Fruit fly (Drosophila melanogaster) whole organism, prepupa: ENCODE data around the gene CG10803.

Experiments used
- CG34406 ChIP-seq: fragments of 200-800 bp; sonication (Bioruptor generic); optimal IDR thresholded peaks from 3 replicates; lab custom pipeline; 2016; ENCODE audit warnings: missing biosample characterization, missing genetic modification characterization
- CG6163 ChIP-seq: fragments of 200-800 bp; sonication (Bioruptor generic); IDR thresholded peaks from 3 replicates; pipeline ENCODE4 v1.3.6; 2022; ENCODE audit warnings: missing biosample characterization, missing genetic modification characterization
- CG6792 ChIP-seq: fragments of 200-800 bp; sonication (Bioruptor generic); optimal IDR thresholded peaks from 3 replicates; lab custom pipeline; 2016; ENCODE audit warnings: missing biosample characterization, missing genetic modification characterization
- Gug ChIP-seq: fragments of 200-800 bp; sonication (Bioruptor generic); IDR thresholded peaks from 2 replicates; pipeline ENCODE4 v1.3.6; 2022; ENCODE audit warnings: missing biosample characterization, missing genetic modification characterization
- Lpt ChIP-seq: fragments of 200-800 bp; sonication (Bioruptor generic); optimal IDR thresholded peaks from 3 replicates; lab custom pipeline; 2016; ENCODE audit warnings: missing biosample characterization, missing genetic modification characterization
- Smox ChIP-seq: fragments of 200-800 bp; sonication (Bioruptor generic); optimal IDR thresholded peaks from 3 replicates; lab custom pipeline; 2016; ENCODE audit warnings: missing biosample characterization, missing genetic modification characterization
- Sox102F ChIP-seq: fragments of 200-800 bp; sonication (Bioruptor generic); optimal IDR thresholded peaks from 2 replicates; lab custom pipeline; 2016; ENCODE audit warnings: missing biosample characterization, mild to moderate bottlenecking, missing genetic modification characterization
- dac ChIP-seq: fragments of 200-800 bp; sonication (Bioruptor generic); optimal IDR thresholded peaks from 2 replicates; lab custom pipeline; 2017; ENCODE audit warnings: missing biosample characterization, mild to moderate bottlenecking, missing genetic modification characterization
- dsx ChIP-seq: fragments of 200-800 bp; optimal IDR thresholded peaks from 3 replicates; lab custom pipeline; 2019; ENCODE audit warnings: missing biosample characterization, mild to moderate bottlenecking, missing genetic modification characterization, moderate library complexity; ENCODE audit not compliant: poor library complexity, severe bottlenecking
- esn ChIP-seq: fragments of 200-800 bp; sonication (Bioruptor generic); optimal IDR thresholded peaks from 2 replicates; lab custom pipeline; 2016; ENCODE audit warnings: missing biosample characterization, mild to moderate bottlenecking, missing genetic modification characterization, moderate library complexity
- spab ChIP-seq: fragments of 200-800 bp; sonication (Bioruptor generic); optimal IDR thresholded peaks from 2 replicates; lab custom pipeline; 2017; ENCODE audit warnings: missing biosample characterization, mild to moderate bottlenecking, missing genetic modification characterization, missing genetic modification reagents
- ss ChIP-seq, 2 experiments: fragments of 200-800 bp; sonication (Bioruptor generic); optimal IDR thresholded peaks; 2 replicates in 1 of 2; 3 replicates in 1 of 2; lab custom pipeline; 2017 to 2018; ENCODE audit warnings: mild to moderate bottlenecking in 2 of 2, missing biosample characterization in 2 of 2, missing genetic modification characterization in 2 of 2, moderate library complexity in 1 of 2
- svp ChIP-seq: fragments of 200-800 bp; sonication (Bioruptor generic); peaks from one replicate; lab custom pipeline; 2016; ENCODE audit warnings: missing biosample characterization, missing genetic modification characterization

DNA sequence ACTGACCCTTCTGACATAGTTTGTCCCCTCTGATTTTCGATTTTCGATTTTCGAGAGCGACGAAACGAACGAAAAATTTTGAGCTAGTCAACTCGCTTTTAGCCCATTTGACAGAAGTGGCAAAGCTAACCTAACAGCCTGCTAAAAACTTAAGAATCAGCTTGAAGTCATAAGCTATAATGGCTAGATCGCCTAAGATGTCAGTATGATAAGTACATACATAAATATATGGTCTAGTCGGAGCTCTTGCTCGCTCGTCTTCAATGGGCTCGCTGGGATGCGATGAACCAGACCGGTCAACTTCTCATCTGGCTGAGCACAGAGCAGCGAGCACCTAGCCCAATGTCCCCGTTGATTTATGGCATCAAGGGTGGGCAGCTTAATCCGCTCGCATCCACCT is 49.7 kb upstream of the CG10803 start, which contains the start of gene CG14269:
- no peak for TF ChIP-seq CG6163 (GFP tag; lab: Robert Waterston, UW)
- no peak for TF ChIP-seq Sox102F
- no peak for TF ChIP-seq ss (GFP tag; optimal IDR thresholded peaks at IDR 0.05; lab: Kevin White, UChicago)
- TF ChIP-seq svp (GFP tag; lab: Kevin White, UChicago), result no peak
- TF ChIP-seq spab (GFP tag; lab: Kevin White, UChicago), result no peak
- no peak for TF ChIP-seq Smox
- no peak for TF ChIP-seq dac (GFP tag; lab: Kevin White, UChicago)
- no peak for TF ChIP-seq dsx (GFP tag; lab: Kevin White, UChicago)
- no peak for TF ChIP-seq Lpt
- TF ChIP-seq CG6792 (GFP tag; lab: Kevin White, UChicago), result no peak
- TF ChIP-seq CG34406 (GFP tag; lab: Kevin White, UChicago), result no peak
- no peak for TF ChIP-seq Gug (GFP tag; lab: Robert Waterston, UW)
- no peak for TF ChIP-seq esn (GFP tag; lab: Kevin White, UChicago)
